Fruit fly (Drosophila melanogaster): ENCODE data around the gene CG42233.

dm6 chr3R:31825571-31826068 is 20.5 kb upstream of the CG42233 start:
- TF ChIP-seq CTCF (optimal IDR thresholded peaks at IDR 0.05) (no peak), CG8478 (optimal IDR thresholded peaks at IDR 0.05) (no peak)

Measured in S2 (cell line).